ENCODE assay signal across 1 fruit fly cellular context in genomic region chr3R:7964751-7965319, dm6.
A peak's percentile ranks its signal among the peaks of the same experiment; 100 is the strongest.
TF ChIP-seq lines count a peak whose summit lies in the region.

No protein-coding gene starts in this region.

TF ChIP-seq in whole organism, embryonic, 481 proteins besides CTCF, POLR2A, EP300 and RAD21 (continued from another document):
- TF ChIP-seq ttk (GFP tag; IDR thresholded peaks at IDR 0.05; lab: Robert Waterston, UW) = no peak
- peak; percentile 63; the same call in 1 of the 2 replicates for TF ChIP-seq crol (GFP tag; IDR thresholded peaks at IDR 0.05; lab: Robert Waterston, UW)
- no peak for TF ChIP-seq mirr (GFP tag; optimal IDR thresholded peaks at IDR 0.05; lab: Kevin White, UChicago)
- TF ChIP-seq CG9437 (GFP tag; optimal IDR thresholded peaks at IDR 0.05; lab: Kevin White, UChicago) = no peak
- peak; percentile 62 for TF ChIP-seq CG15479 (GFP tag; optimal IDR thresholded peaks at IDR 0.05; lab: Kevin White, UChicago)
- TF ChIP-seq nmo (GFP tag; optimal IDR thresholded peaks at IDR 0.05; lab: Kevin White, UChicago) = no peak
- peak; percentile 67; the same call in 1 of the 4 replicates for TF ChIP-seq chinmo (GFP tag; IDR thresholded peaks at IDR 0.05; lab: Robert Waterston, UW; ENCODE audit: partially characterized antibody)
- TF ChIP-seq Pdp1 (GFP tag; optimal IDR thresholded peaks at IDR 0.05; lab: Kevin White, UChicago) = no peak
- TF ChIP-seq CG9727 (GFP tag; optimal IDR thresholded peaks at IDR 0.05; lab: Kevin White, UChicago) = no peak
- TF ChIP-seq CG14710 (tag; optimal IDR thresholded peaks at IDR 0.05; lab: Kevin White, UChicago) = no peak
- TF ChIP-seq nerfin-1 (tag; optimal IDR thresholded peaks at IDR 0.05; lab: Kevin White, UChicago) = peak; percentile 3
- TF ChIP-seq CG7928 (GFP tag; optimal IDR thresholded peaks at IDR 0.05; lab: Kevin White, UChicago) = no peak
- TF ChIP-seq CG5180 (GFP tag; optimal IDR thresholded peaks at IDR 0.05; lab: Kevin White, UChicago) = peak; percentile 60
- no peak for TF ChIP-seq pfk (GFP tag; optimal IDR thresholded peaks at IDR 0.05; lab: Kevin White, UChicago)
- no peak for TF ChIP-seq pb (GFP tag; optimal IDR thresholded peaks at IDR 0.05; lab: Kevin White, UChicago)
- no peak for TF ChIP-seq CG7745 (tag; optimal IDR thresholded peaks at IDR 0.05; lab: Kevin White, UChicago)
- no peak for TF ChIP-seq mam (GFP tag; optimal IDR thresholded peaks at IDR 0.05; lab: Kevin White, UChicago)
- peak; percentile 69 for TF ChIP-seq exex (tag; optimal IDR thresholded peaks at IDR 0.05; lab: Kevin White, UChicago)
- TF ChIP-seq Drgx (GFP tag; IDR thresholded peaks at IDR 0.05; lab: Robert Waterston, UW) = 0 out of 2 replicates have a peak, but pooled peaks have one; percentile 24
- peak; percentile 58 for TF ChIP-seq CG3163 (GFP tag; optimal IDR thresholded peaks at IDR 0.05; lab: Kevin White, UChicago)
- peak; percentile 27 for TF ChIP-seq lab (GFP tag; optimal IDR thresholded peaks at IDR 0.05; lab: Kevin White, UChicago)
- TF ChIP-seq CG14441 (GFP tag; IDR thresholded peaks at IDR 0.05; lab: Robert Waterston, UW) = no peak
- peak; percentile 24 for TF ChIP-seq kay (GFP tag; optimal IDR thresholded peaks at IDR 0.05; lab: Kevin White, UChicago)
